Worm (Caenorhabditis elegans) whole organism, L1 larva: Measurements from ENCODE around the gene F28F5.6.

Experiments
- C04F5.9 ChIP-seq: sonication (generic microtip); optimal IDR thresholded peaks from 2 replicates; lab custom pipeline; 2016; ENCODE audit warnings: missing genetic modification characterization, missing compliant biosample characterization
- F16B12.6 ChIP-seq: fragments of 150-350 bp; optimal IDR thresholded peaks from 2 replicates; lab custom pipeline; 2014; ENCODE audit warnings: missing biosample characterization, missing genetic modification characterization
- alr-1 ChIP-seq: fragments of 200-800 bp; sonication (Bioruptor generic); optimal IDR thresholded peaks from 2 replicates; lab custom pipeline; 2018; ENCODE audit warnings: borderline replicate concordance, mild to moderate bottlenecking, missing genetic modification characterization, missing compliant biosample characterization
- aly-2 ChIP-seq: fragments of 150-350 bp; optimal IDR thresholded peaks from 2 replicates; lab custom pipeline; 2014; ENCODE audit warnings: missing biosample characterization, missing genetic modification characterization
- ama-1 ChIP-seq: fragments of 150-350 bp; optimal IDR thresholded peaks from 2 replicates; lab custom pipeline; 2014
- blmp-1 ChIP-seq: fragments of 150-350 bp; optimal IDR thresholded peaks from 2 replicates; lab custom pipeline; 2014; ENCODE audit warnings: missing biosample characterization, missing genetic modification characterization
- ceh-63 ChIP-seq: fragments of 200-800 bp; sonication (Bioruptor generic); optimal IDR thresholded peaks from 2 replicates; lab custom pipeline; 2018; ENCODE audit warnings: mild to moderate bottlenecking, missing genetic modification characterization, missing compliant biosample characterization
- ceh-88 ChIP-seq: fragments of 200-800 bp; sonication (Bioruptor generic); IDR thresholded peaks from 2 replicates; pipeline ENCODE4 v1.3.6; 2022; ENCODE audit warnings: missing genetic modification characterization, missing compliant biosample characterization
- ces-1 ChIP-seq: fragments of 150-350 bp; optimal IDR thresholded peaks from 2 replicates; lab custom pipeline; 2014; ENCODE audit warnings: missing biosample characterization, missing genetic modification reagents, missing genetic modification characterization
- dsc-1 ChIP-seq: sonication (generic microtip); optimal IDR thresholded peaks from 2 replicates; lab custom pipeline; 2016; ENCODE audit warnings: mild to moderate bottlenecking, missing genetic modification characterization, missing compliant biosample characterization
- efl-1 ChIP-seq, 4 experiments: fragments of 150-350 bp; optimal IDR thresholded peaks in 3 of 4; peaks in 1 of 4; 1 replicate in 1 of 4; 2 replicates in 3 of 4; lab custom pipeline; 2014; ENCODE audit warnings: missing biosample characterization in 2 of 4, missing genetic modification characterization in 2 of 4, missing genetic modification reagents in 2 of 4
- efl-3 ChIP-seq: fragments of 200-800 bp; sonication (Bioruptor generic); optimal IDR thresholded peaks from 2 replicates; lab custom pipeline; 2018; ENCODE audit warnings: mild to moderate bottlenecking, missing genetic modification characterization, missing compliant biosample characterization
- egl-13 ChIP-seq: sonication (generic microtip); optimal IDR thresholded peaks from 2 replicates; lab custom pipeline; 2016; ENCODE audit warnings: missing genotype, missing genetic modification reagents, missing genetic modification characterization, missing compliant biosample characterization
- egl-27 ChIP-seq, 2 experiments: fragments of 150-350 bp in 1 of 2; sonication (generic microtip); optimal IDR thresholded peaks; 3 replicates each; lab custom pipeline; 2017 to 2018; ENCODE audit warnings: missing biosample characterization in 2 of 2, missing genetic modification characterization in 2 of 2, missing genetic modification reagents in 2 of 2
- elt-2 ChIP-seq: sonication (generic microtip); optimal IDR thresholded peaks from 2 replicates; lab custom pipeline; 2016; ENCODE audit warnings: missing genetic modification characterization, mild to moderate bottlenecking, inconsistent platforms, missing compliant biosample characterization, missing genetic modification reagents
- ets-5 ChIP-seq: fragments of 200-800 bp; sonication (Bioruptor generic); IDR thresholded peaks from 2 replicates; pipeline ENCODE4 v1.3.6; 2022; ENCODE audit warnings: missing genetic modification characterization, missing compliant biosample characterization
- fos-1 ChIP-seq: fragments of 150-350 bp; optimal IDR thresholded peaks from 2 replicates; lab custom pipeline; 2014; ENCODE audit warnings: missing biosample characterization, missing genetic modification characterization
- grh-1 ChIP-seq: fragments of 200-800 bp; sonication (Bioruptor generic); IDR thresholded peaks from 2 replicates; pipeline ENCODE4 v1.3.6; 2022; ENCODE audit warnings: missing genetic modification reagents, missing genetic modification characterization, missing compliant biosample characterization
- hlh-17 ChIP-seq: fragments of 200-800 bp; sonication (Bioruptor generic); optimal IDR thresholded peaks from 2 replicates; lab custom pipeline; 2018; ENCODE audit warnings: missing genetic modification characterization, mild to moderate bottlenecking, missing compliant biosample characterization, moderate library complexity, borderline replicate concordance
- hpl-2 ChIP-seq: fragments of 150-350 bp; optimal IDR thresholded peaks from 2 replicates; lab custom pipeline; 2014; ENCODE audit warnings: missing biosample characterization, missing genetic modification reagents, missing genetic modification characterization
- lin-13 ChIP-seq: fragments of 150-350 bp; optimal IDR thresholded peaks from 2 replicates; lab custom pipeline; 2014; ENCODE audit warnings: missing biosample characterization, missing genetic modification reagents, missing genetic modification characterization
- lin-14 ChIP-seq: fragments of 200-800 bp; sonication (Bioruptor generic); optimal IDR thresholded peaks from 2 replicates; lab custom pipeline; 2018; ENCODE audit warnings: mild to moderate bottlenecking, missing genetic modification characterization, moderate library complexity, missing compliant biosample characterization
- lin-15B ChIP-seq: fragments of 150-350 bp; sonication (generic microtip); optimal IDR thresholded peaks from 3 replicates; lab custom pipeline; 2014; ENCODE audit warnings: missing biosample characterization, missing genetic modification characterization
- lin-35 ChIP-seq, 2 experiments: fragments of 150-350 bp; optimal IDR thresholded peaks; 2 replicates each; lab custom pipeline; 2014; ENCODE audit warnings: missing biosample characterization in 2 of 2, missing genetic modification characterization in 2 of 2, missing genetic modification reagents in 2 of 2
- lin-39 ChIP-seq: fragments of 150-350 bp; optimal IDR thresholded peaks from 2 replicates; lab custom pipeline; 2014; ENCODE audit warnings: missing biosample characterization, missing genetic modification reagents, missing genetic modification characterization
- lir-3 ChIP-seq: sonication (generic microtip); optimal IDR thresholded peaks from 2 replicates; lab custom pipeline; 2016; ENCODE audit warnings: mild to moderate bottlenecking, missing genetic modification characterization, moderate library complexity, missing compliant biosample characterization; ENCODE audit not compliant: poor library complexity
- lsy-2 ChIP-seq, 2 experiments: fragments of 150-350 bp; optimal IDR thresholded peaks; 2 replicates each; lab custom pipeline; 2014; ENCODE audit warnings: missing biosample characterization in 2 of 2, missing genetic modification characterization in 2 of 2
- mab-9 ChIP-seq: fragments of 200-800 bp; sonication (Bioruptor generic); IDR thresholded peaks from 2 replicates; pipeline ENCODE4 v1.3.6; 2022; ENCODE audit warnings: missing genetic modification reagents, missing genetic modification characterization, missing compliant biosample characterization
- mdl-1 ChIP-seq, 2 experiments: fragments of 150-350 bp; optimal IDR thresholded peaks; 2 replicates each; lab custom pipeline; 2014 to 2017; ENCODE audit warnings: missing biosample characterization in 2 of 2, missing genetic modification characterization in 2 of 2, inconsistent platforms in 1 of 2
- mef-2 ChIP-seq: fragments of 150-350 bp; optimal IDR thresholded peaks from 2 replicates; lab custom pipeline; 2014; ENCODE audit warnings: missing biosample characterization, missing genetic modification characterization
- mep-1 ChIP-seq: fragments of 150-350 bp; optimal IDR thresholded peaks from 2 replicates; lab custom pipeline; 2014; ENCODE audit warnings: missing biosample characterization, missing genetic modification characterization
- nhr-12 ChIP-seq: sonication (generic microtip); optimal IDR thresholded peaks from 2 replicates; lab custom pipeline; 2017; ENCODE audit warnings: missing biosample characterization, missing genetic modification characterization
- nhr-20 ChIP-seq: sonication (generic microtip); optimal IDR thresholded peaks from 2 replicates; lab custom pipeline; 2016; ENCODE audit warnings: mild to moderate bottlenecking, missing genetic modification characterization, missing compliant biosample characterization
- nhr-237 ChIP-seq: fragments of 150-350 bp; optimal IDR thresholded peaks from 2 replicates; lab custom pipeline; 2014; ENCODE audit warnings: missing biosample characterization, missing genetic modification characterization
- nhr-47 ChIP-seq: sonication (generic microtip); optimal IDR thresholded peaks from 2 replicates; lab custom pipeline; 2016; ENCODE audit warnings: mild to moderate bottlenecking, missing genetic modification characterization, moderate library complexity, missing compliant biosample characterization
- nhr-76 ChIP-seq: sonication (generic microtip); optimal IDR thresholded peaks from 2 replicates; lab custom pipeline; 2017; ENCODE audit warnings: missing biosample characterization, missing genetic modification characterization
- nhr-77 ChIP-seq: fragments of 150-350 bp; optimal IDR thresholded peaks from 2 replicates; lab custom pipeline; 2014; ENCODE audit warnings: missing biosample characterization, missing genetic modification characterization
- nhr-90 ChIP-seq: sonication (generic microtip); optimal IDR thresholded peaks from 2 replicates; lab custom pipeline; 2016; ENCODE audit warnings: mild to moderate bottlenecking, missing genetic modification characterization, missing compliant biosample characterization; ENCODE audit not compliant: poor library complexity
- pax-3 ChIP-seq: fragments of 200-800 bp; sonication (Bioruptor generic); optimal IDR thresholded peaks from 2 replicates; lab custom pipeline; 2018; ENCODE audit warnings: mild to moderate bottlenecking, missing genetic modification characterization, moderate library complexity, missing compliant biosample characterization
- pqm-1 ChIP-seq: sonication (generic microtip); optimal IDR thresholded peaks from 3 replicates; lab custom pipeline; 2017; ENCODE audit warnings: missing biosample characterization, missing genetic modification characterization
- rnt-1 ChIP-seq: sonication (generic microtip); optimal IDR thresholded peaks from 2 replicates; lab custom pipeline; 2016; ENCODE audit warnings: mild to moderate bottlenecking, missing genetic modification characterization, moderate library complexity, missing compliant biosample characterization
- snu-23 ChIP-seq: sonication (generic microtip); optimal IDR thresholded peaks from 2 replicates; lab custom pipeline; 2016; ENCODE audit warnings: missing genetic modification characterization, missing compliant biosample characterization
- sptf-1 ChIP-seq: fragments of 150-350 bp; optimal IDR thresholded peaks from 2 replicates; lab custom pipeline; 2014; ENCODE audit warnings: missing biosample characterization, missing genetic modification characterization
- tlp-1 ChIP-seq: fragments of 150-350 bp; optimal IDR thresholded peaks from 2 replicates; lab custom pipeline; 2014; ENCODE audit warnings: missing biosample characterization, missing genetic modification characterization
- unc-130 ChIP-seq: fragments of 150-350 bp; optimal IDR thresholded peaks from 2 replicates; lab custom pipeline; 2017; ENCODE audit warnings: missing biosample characterization, missing genetic modification characterization, inconsistent platforms
- unc-86 ChIP-seq: sonication (generic microtip); optimal IDR thresholded peaks from 2 replicates; lab custom pipeline; 2016; ENCODE audit warnings: missing genetic modification characterization, missing compliant biosample characterization
- xbp-1 ChIP-seq: sonication (generic microtip); optimal IDR thresholded peaks from 2 replicates; lab custom pipeline; 2016; ENCODE audit warnings: missing genetic modification characterization, missing compliant biosample characterization
- zip-4 ChIP-seq: fragments of 200-800 bp; sonication (Bioruptor generic); optimal IDR thresholded peaks from 2 replicates; lab custom pipeline; 2018; ENCODE audit warnings: mild to moderate bottlenecking, missing genetic modification characterization, moderate library complexity, missing compliant biosample characterization
- ztf-11 ChIP-seq, 2 experiments: sonication (generic microtip); optimal IDR thresholded peaks; 2 replicates each; lab custom pipeline; 2016 to 2017; ENCODE audit warnings: missing genetic modification characterization in 2 of 2, missing biosample characterization in 1 of 2, missing compliant biosample characterization in 1 of 2
- ztf-4 ChIP-seq: fragments of 150-350 bp; optimal IDR thresholded peaks from 2 replicates; lab custom pipeline; 2014; ENCODE audit warnings: missing biosample characterization, missing genetic modification characterization

Gene F28F5.6

DNA sequence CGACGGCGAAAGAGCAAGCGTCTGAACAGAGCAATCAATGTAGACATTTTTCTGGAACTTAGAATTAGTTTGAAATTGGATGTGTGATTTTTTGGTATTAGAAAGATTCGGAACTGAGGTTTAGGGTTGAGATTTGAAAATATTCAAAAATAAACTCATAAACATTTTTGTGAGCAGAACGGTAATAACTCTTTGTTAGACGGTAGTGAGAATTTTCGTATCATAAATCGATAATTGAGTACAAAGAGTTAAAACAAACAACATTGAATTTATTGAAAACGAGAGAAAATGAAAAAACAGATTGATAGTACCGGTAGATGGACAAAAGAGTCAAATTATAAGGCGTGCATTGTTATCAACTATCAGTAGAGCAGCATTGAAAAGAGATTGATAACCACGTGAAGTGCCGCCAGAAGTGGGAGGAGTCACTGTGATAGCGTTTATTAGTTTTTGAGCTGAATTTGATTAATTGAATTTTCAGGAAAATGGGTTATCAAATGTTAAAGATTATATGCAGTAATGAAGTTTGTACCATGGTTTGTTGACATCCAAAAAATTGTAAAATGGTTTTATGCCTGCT is at the start of gene F28F5.6:
TSS of gene F28F5.6 (minus strand) at position 51 of the 580 bp plus-strand sequence.
- TF ChIP-seq lin-35 (GFP tag; optimal IDR thresholded peaks at IDR 0.05; lab: Kevin White, UChicago) (peak in 1 of 2 experiments; percentile 19), efl-1 (optimal IDR thresholded peaks at IDR 0.05; lab: Kevin White, UChicago) (no peak), efl-1 (GFP tag; optimal IDR thresholded peaks at IDR 0.05 in 1 of 2; lab: Kevin White, UChicago) (peak in 1 of 2 experiments; percentile 25), pqm-1 (tag; lab: Kevin White, UChicago) (peak; percentile 62), ceh-88 (GFP tag; lab: Robert Waterston, UW) (no peak), elt-2 (tag; lab: Kevin White, UChicago) (peak; percentile 91), ama-1 (lab: Kevin White, UChicago) (no peak), mdl-1 (tag; optimal IDR thresholded peaks at IDR 0.05; lab: Kevin White, UChicago) (peak in 1 of 2 experiments; percentile 26), nhr-76 (tag; lab: Kevin White, UChicago) (no peak)
- TF ChIP-seq, all 84 proteins: peak for 5

DNA sequence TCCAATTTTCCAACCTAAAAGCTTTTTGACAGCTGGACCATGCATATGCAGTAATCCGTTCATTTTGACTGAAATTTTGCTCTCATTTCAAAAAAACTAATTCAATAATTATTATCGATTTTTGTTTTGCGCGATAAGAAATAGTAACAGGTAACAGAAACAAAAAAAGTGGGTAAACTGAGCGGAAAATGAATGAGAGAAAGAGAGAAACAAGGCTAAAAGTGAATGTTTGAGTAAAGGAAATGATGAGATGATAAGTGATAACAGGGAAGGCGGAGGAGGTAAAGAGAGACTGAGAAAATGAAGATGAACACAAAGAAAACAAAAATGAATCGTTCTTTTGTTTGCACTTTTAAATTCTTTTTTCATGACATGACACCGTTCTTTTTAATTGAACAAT is 44.7 kb upstream of the F28F5.6 start, which contains the start of gene sma-3:
TSS of gene sma-3 (minus strand) at position 68 of the 400 bp plus-strand sequence.
- TF ChIP-seq egl-27 (tag; optimal IDR thresholded peaks at IDR 0.05; lab: Kevin White, UChicago) (no peak), lin-15B (tag; lab: Kevin White, UChicago) (no peak), lsy-2 (tag; optimal IDR thresholded peaks at IDR 0.05; lab: Kevin White, UChicago) (peak in 1 of 2 experiments; percentile 16), mab-9 (GFP tag; lab: Robert Waterston, UW) (no peak), xbp-1 (no peak), hpl-2 (no peak), egl-13 (no peak), sptf-1 (tag; lab: Kevin White, UChicago) (no peak), tlp-1 (tag; lab: Kevin White, UChicago) (no peak), C04F5.9 (tag; lab: Kevin White, UChicago) (no peak), mdl-1 (tag; optimal IDR thresholded peaks at IDR 0.05; lab: Kevin White, UChicago) (no peak), hlh-17 (no peak), dsc-1 (tag; lab: Kevin White, UChicago) (no peak), ceh-63 (no peak), unc-86 (tag; lab: Kevin White, UChicago) (no peak), fos-1 (tag; lab: Kevin White, UChicago) (no peak), nhr-20 (no peak), zip-4 (GFP tag; lab: Kevin White, UChicago) (no peak), efl-3 (no peak), mef-2 (tag; lab: Kevin White, UChicago) (no peak), nhr-237 (tag; lab: Kevin White, UChicago) (no peak), lin-14 (GFP tag; lab: Kevin White, UChicago) (peak; percentile 64), nhr-77 (tag; lab: Kevin White, UChicago) (no peak), F16B12.6 (no peak), nhr-76 (tag; lab: Kevin White, UChicago) (no peak), ztf-4 (no peak), lin-39 (tag; lab: Kevin White, UChicago) (no peak), blmp-1 (tag; lab: Kevin White, UChicago) (peak; percentile 96), rnt-1 (tag; lab: Kevin White, UChicago) (no peak), snu-23 (GFP tag; lab: Kevin White, UChicago) (peak; percentile 3), nhr-90 (tag; lab: Kevin White, UChicago) (no peak), ztf-11 (tag; optimal IDR thresholded peaks at IDR 0.05; lab: Kevin White, UChicago) (no peak), ets-5 (no peak), grh-1 (GFP tag; lab: Robert Waterston, UW) (no peak), nhr-47 (tag; lab: Kevin White, UChicago) (no peak), lin-35 (GFP tag; optimal IDR thresholded peaks at IDR 0.05; lab: Kevin White, UChicago) (peak in 1 of 2 experiments; percentile 22), nhr-12 (tag; lab: Kevin White, UChicago) (no peak), mep-1 (tag; lab: Kevin White, UChicago) (peak; percentile 7), unc-130 (no peak), alr-1 (no peak), ces-1 (GFP tag; lab: Kevin White, UChicago) (no peak), aly-2 (no peak), pax-3 (no peak), lir-3 (tag; lab: Kevin White, UChicago) (no peak), lin-13 (GFP tag; lab: Kevin White, UChicago) (no peak)
